Fruit fly (Drosophila melanogaster): ENCODE data around the gene CG14985.

dm6 chr3L:3980027-3980426, 23.2 kb upstream of the CG14985 start:
- TF ChIP-seq kay (GFP tag; ENCODE audit: borderline replicate concordance) = no peak
- no peak for TF ChIP-seq CG7045 (GFP tag; optimal IDR thresholded peaks at IDR 0.05)
- no peak for TF ChIP-seq cic (GFP tag; optimal IDR thresholded peaks at IDR 0.05)
- TF ChIP-seq ovo (GFP tag; optimal IDR thresholded peaks at IDR 0.05) = no peak
- TF ChIP-seq Clk (GFP tag; optimal IDR thresholded peaks at IDR 0.05) = no peak
- no peak for TF ChIP-seq CG14711 (tag; optimal IDR thresholded peaks at IDR 0.05)
- TF ChIP-seq toe (GFP tag; optimal IDR thresholded peaks at IDR 0.05) = no peak
- TF ChIP-seq tj (GFP tag; optimal IDR thresholded peaks at IDR 0.05) = no peak
- TF ChIP-seq pad (GFP tag; optimal IDR thresholded peaks at IDR 0.05) = no peak
- no peak for TF ChIP-seq CG7101 (tag; optimal IDR thresholded peaks at IDR 0.05)
- TF ChIP-seq Hr96 (GFP tag; optimal IDR thresholded peaks at IDR 0.05) = no peak
- no peak for TF ChIP-seq cnc (optimal IDR thresholded peaks at IDR 0.05)

Data from whole organism, adult.